Worm (Caenorhabditis elegans) whole organism, late embryonic: ENCODE measurements around the gene C52E2.3.

ENCODE experiments used
- Y22D7AL.16 ChIP-seq: sonication (generic microtip); optimal IDR thresholded peaks from 2 replicates; lab custom pipeline; 2016; ENCODE audit warnings: missing genetic modification characterization, missing compliant biosample characterization
- ahr-1 ChIP-seq: sonication (generic microtip); optimal IDR thresholded peaks from 2 replicates; lab custom pipeline; 2016; ENCODE audit warnings: missing genetic modification characterization, missing compliant biosample characterization
- ama-1 ChIP-seq: fragments of 150-350 bp; optimal IDR thresholded peaks from 2 replicates; lab custom pipeline; 2014
- ceh-18 ChIP-seq: sonication (generic microtip); optimal IDR thresholded peaks from 2 replicates; lab custom pipeline; 2016; ENCODE audit warnings: missing genetic modification characterization, missing compliant biosample characterization
- ceh-6 ChIP-seq: fragments of 200-800 bp; sonication (Bioruptor generic); optimal IDR thresholded peaks from 2 replicates; lab custom pipeline; 2018; ENCODE audit warnings: mild to moderate bottlenecking, missing genetic modification characterization, missing compliant biosample characterization
- ceh-9 ChIP-seq: sonication (generic microtip); optimal IDR thresholded peaks from 2 replicates; lab custom pipeline; 2016; ENCODE audit warnings: mild to moderate bottlenecking, missing genetic modification characterization, inconsistent platforms, missing compliant biosample characterization
- elt-4 ChIP-seq: sonication (generic microtip); optimal IDR thresholded peaks from 2 replicates; lab custom pipeline; 2016; ENCODE audit warnings: missing genetic modification characterization, missing compliant biosample characterization
- fax-1 ChIP-seq: sonication (generic microtip); optimal IDR thresholded peaks from 2 replicates; lab custom pipeline; 2016; ENCODE audit warnings: missing genotype, missing genetic modification characterization, missing compliant biosample characterization
- nfya-1 ChIP-seq: sonication (generic microtip); optimal IDR thresholded peaks from 2 replicates; lab custom pipeline; 2017; ENCODE audit warnings: missing genetic modification characterization, mild to moderate bottlenecking, missing compliant biosample characterization, antibody characterized with exemption, moderate library complexity
- nhr-11 ChIP-seq: fragments of 150-350 bp; optimal IDR thresholded peaks from 2 replicates; lab custom pipeline; 2014; ENCODE audit warnings: missing biosample characterization, missing genetic modification characterization
- npax-4 ChIP-seq: sonication (generic microtip); optimal IDR thresholded peaks from 2 replicates; lab custom pipeline; 2016; ENCODE audit warnings: missing genetic modification characterization, missing compliant biosample characterization
- pha-2 ChIP-seq: sonication (generic microtip); optimal IDR thresholded peaks from 2 replicates; lab custom pipeline; 2017; ENCODE audit warnings: mild to moderate bottlenecking, missing genetic modification characterization, missing compliant biosample characterization

DNA sequence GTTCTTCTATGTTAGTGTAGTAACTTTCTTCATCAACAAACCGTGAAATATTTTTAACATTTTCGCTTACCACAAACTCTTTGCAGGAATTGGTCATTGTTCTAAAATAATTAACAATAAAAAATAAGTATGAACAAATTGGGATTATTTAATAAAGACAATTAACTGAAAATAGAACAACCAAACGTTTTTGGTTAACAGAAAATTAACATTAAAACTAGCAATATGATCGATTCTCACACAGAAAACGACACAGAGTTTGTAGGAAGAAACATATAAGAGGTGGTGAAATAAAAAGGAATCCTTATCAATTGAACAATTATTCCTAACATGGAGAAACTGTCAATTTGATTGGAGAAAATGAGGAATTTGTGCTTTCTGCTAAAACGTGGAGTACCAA, 27.6 kb downstream of the C52E2.3 start, which contains the start of gene math-16:
- TF ChIP-seq nhr-11 (tag; lab: Kevin White, UChicago) (no peak), npax-4 (tag; lab: Kevin White, UChicago) (no peak), ceh-9 (tag; lab: Kevin White, UChicago) (no peak), pha-2 (tag; lab: Kevin White, UChicago) (no peak), elt-4 (tag; lab: Kevin White, UChicago) (no peak), Y22D7AL.16 (tag; lab: Kevin White, UChicago) (no peak), ama-1 (lab: Kevin White, UChicago) (no peak), nfya-1 (tag; lab: Kevin White, UChicago) (no peak), ceh-18 (no peak), ceh-6 (GFP tag; lab: Kevin White, UChicago) (no peak), ahr-1 (tag; lab: Kevin White, UChicago) (no peak), fax-1 (tag; lab: Kevin White, UChicago) (no peak)
